Worm (Caenorhabditis elegans): Measurements from ENCODE around the gene T28C12.15.

DNA sequence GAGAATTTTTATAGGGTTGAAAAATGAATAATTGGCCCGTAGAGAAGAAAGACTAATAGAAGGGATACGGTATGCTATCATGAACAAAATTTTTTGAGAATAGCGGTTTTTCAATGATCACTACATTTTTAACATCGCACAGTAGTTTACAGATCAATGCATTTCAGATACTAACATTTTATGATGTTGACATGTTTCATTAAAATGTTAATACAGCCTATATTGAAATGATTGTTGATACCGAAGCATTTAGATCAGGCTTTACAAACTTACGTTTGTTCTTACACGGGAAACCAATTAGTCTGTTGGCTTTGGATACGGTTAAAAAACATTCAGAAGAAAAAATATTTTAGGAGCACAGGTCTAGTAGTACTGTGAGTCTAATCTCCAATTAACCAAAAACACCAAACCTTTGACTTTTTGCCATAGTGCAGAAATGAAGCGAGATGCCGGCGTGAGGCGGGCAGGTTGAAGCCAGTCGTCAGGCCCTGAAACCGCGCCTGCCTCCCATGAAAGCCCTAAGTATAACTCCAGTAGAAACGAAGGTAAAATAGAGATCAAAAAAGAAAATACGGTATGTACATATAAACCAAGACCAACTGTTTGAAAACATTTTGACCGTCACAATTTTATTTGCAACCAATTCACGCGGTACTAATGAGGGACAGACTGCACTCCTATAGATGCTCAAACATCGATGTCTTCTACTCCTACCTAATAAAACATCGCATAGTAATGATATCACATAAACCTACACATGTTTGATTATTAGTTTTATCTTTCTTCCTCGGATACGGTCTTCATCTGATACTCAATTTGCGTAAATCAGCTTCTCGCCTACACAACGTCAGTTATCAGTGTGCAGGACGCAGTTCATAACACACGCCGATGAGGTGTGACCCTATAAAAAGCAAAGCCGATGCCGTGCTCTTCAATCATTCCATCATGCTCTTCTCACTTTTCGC is 43.2 kb downstream of the T28C12.15 start, which contains the start of gene fil-2:
- TF ChIP-seq pros-1 (tag; optimal IDR thresholded peaks at IDR 0.05): no peak
- TF ChIP-seq elt-4 (tag; optimal IDR thresholded peaks at IDR 0.05): no peak
- TF ChIP-seq mec-3 (tag; optimal IDR thresholded peaks at IDR 0.05; ENCODE audit: borderline replicate concordance): no peak
- no peak for TF ChIP-seq pag-3 (tag; optimal IDR thresholded peaks at IDR 0.05; ENCODE audit: borderline replicate concordance)
- no peak for TF ChIP-seq hlh-8 (tag; optimal IDR thresholded peaks at IDR 0.05)
